Worm (Caenorhabditis elegans) whole organism, midembryonic: ENCODE measurements around the gene T09F5.1.
"Not testable (repeated sequence)": the region's sequence is repeated elsewhere in the genome, so short reads cannot be mapped to it uniquely, and the experiment has no call there.

Source experiments
- T22C8.4 ChIP-seq: fragments of 200-800 bp; sonication (Bioruptor generic); IDR thresholded peaks from 2 replicates; pipeline ENCODE4 v1.3.6; 2022; ENCODE audit warnings: missing genetic modification characterization, missing compliant biosample characterization
- cog-1 ChIP-seq: sonication (generic microtip); optimal IDR thresholded peaks from 2 replicates; lab custom pipeline; 2016; ENCODE audit warnings: missing genetic modification characterization, missing compliant biosample characterization
- flt-1 ChIP-seq: fragments of 200-800 bp; sonication (Bioruptor generic); IDR thresholded peaks from 2 replicates; pipeline ENCODE4 v1.3.6; 2022; ENCODE audit warnings: missing genetic modification characterization, missing compliant biosample characterization
- klf-2 ChIP-seq: fragments of 200-800 bp; sonication (Bioruptor generic); conservative IDR thresholded peaks from 2 replicates; pipeline ENCODE4 v1.3.6; 2022; ENCODE audit warnings: missing genetic modification reagents, missing genetic modification characterization, missing compliant biosample characterization
- med-1 ChIP-seq: sonication (generic microtip); optimal IDR thresholded peaks from 2 replicates; lab custom pipeline; 2017; ENCODE audit warnings: missing genetic modification characterization, mild to moderate bottlenecking, missing compliant biosample characterization, antibody characterized with exemption, missing genetic modification reagents; ENCODE audit not compliant: insufficient read depth
- ref-1 ChIP-seq: fragments of 200-800 bp; sonication (Bioruptor generic); conservative IDR thresholded peaks from 2 replicates; pipeline ENCODE4 v1.3.6; 2022; ENCODE audit warnings: missing genetic modification reagents, missing genetic modification characterization, missing compliant biosample characterization
- tab-1 ChIP-seq: fragments of 200-800 bp; sonication (Bioruptor generic); IDR thresholded peaks from 2 replicates; pipeline ENCODE4 v1.3.6; 2022; ENCODE audit warnings: missing genetic modification characterization, missing compliant biosample characterization
- ztf-23 ChIP-seq: fragments of 200-800 bp; sonication (Bioruptor generic); IDR thresholded peaks from 2 replicates; pipeline ENCODE4 v1.3.6; 2022; ENCODE audit warnings: missing genetic modification reagents, missing genetic modification characterization, missing compliant biosample characterization
- ztf-29 ChIP-seq: fragments of 200-800 bp; sonication (Bioruptor generic); IDR thresholded peaks from 2 replicates; pipeline ENCODE4 v1.3.6; 2022; ENCODE audit warnings: missing genetic modification reagents, missing genetic modification characterization, missing compliant biosample characterization

Gene T09F5.1

ce11 chrV:15148800-15149199 lies at the start of gene T09F5.1:
TSS of gene T09F5.1 (plus strand) at chrV:15149100.
- TF ChIP-seq ref-1 (GFP tag; lab: Robert Waterston, UW) (no peak), T22C8.4 (GFP tag; lab: Robert Waterston, UW) (no peak)

- TF ChIP-seq cog-1 (tag; lab: Kevin White, UChicago), result no peak
- no peak for TF ChIP-seq tab-1 (GFP tag; lab: Robert Waterston, UW)
- no peak for TF ChIP-seq klf-2 (GFP tag; lab: Robert Waterston, UW)
- TF ChIP-seq med-1, result no peak
- TF ChIP-seq ztf-29 (GFP tag; lab: Robert Waterston, UW), result no peak
- TF ChIP-seq ztf-23 (GFP tag; lab: Robert Waterston, UW), result no peak
- no peak for TF ChIP-seq ref-1 (GFP tag; lab: Robert Waterston, UW)
- TF ChIP-seq T22C8.4 (GFP tag; lab: Robert Waterston, UW), result no peak
- no peak for TF ChIP-seq flt-1
Measured at ce11 chrV:15099447-15099846, 49.5 kb upstream of the T09F5.1 start, which contains the start of gene C01G10.1. TSS of gene C01G10.1 (plus strand) at chrV:15099747.

ce11 chrV:15105893-15106598 lies 42.9 kb upstream of the T09F5.1 start, which contains the start of gene C01G10.14:
TSS of gene C01G10.14 (minus strand) at chrV:15105943.
- TF ChIP-seq ztf-29 (GFP tag; lab: Robert Waterston, UW); ztf-23 (GFP tag; lab: Robert Waterston, UW); med-1: not testable (repeated sequence)

ce11 chrV:15109260-15109659 lies 39.6 kb upstream of the T09F5.1 start, which contains the start of gene Y75B12A.2:
TSS of gene Y75B12A.2 (plus strand) at chrV:15109560.
- TF ChIP-seq ref-1 (GFP tag; lab: Robert Waterston, UW) (no peak), med-1 (no peak), ztf-23 (GFP tag; lab: Robert Waterston, UW) (no peak), tab-1 (GFP tag; lab: Robert Waterston, UW) (no peak), T22C8.4 (GFP tag; lab: Robert Waterston, UW) (no peak), cog-1 (tag; lab: Kevin White, UChicago) (no peak), ztf-29 (GFP tag; lab: Robert Waterston, UW) (no peak), flt-1 (no peak), klf-2 (GFP tag; lab: Robert Waterston, UW) (no peak)

- TF ChIP-seq med-1, result no peak
- no peak for TF ChIP-seq ztf-23 (GFP tag; lab: Robert Waterston, UW)
- no peak for TF ChIP-seq flt-1
- TF ChIP-seq T22C8.4 (GFP tag; lab: Robert Waterston, UW), result no peak
- no peak for TF ChIP-seq ref-1 (GFP tag; lab: Robert Waterston, UW)
- no peak for TF ChIP-seq klf-2 (GFP tag; lab: Robert Waterston, UW)
- TF ChIP-seq cog-1 (tag; lab: Kevin White, UChicago), result no peak
- TF ChIP-seq tab-1 (GFP tag; lab: Robert Waterston, UW), result no peak
Measured at ce11 chrV:15111660-15112059, 37.2 kb upstream of the T09F5.1 start, which contains the start of gene T01G5.7. TSS of gene T01G5.7 (plus strand) at chrV:15111960.

ce11 chrV:15113992-15114391 lies 34.9 kb upstream of the T09F5.1 start, which contains the start of gene T01G5.6:
TSS of gene T01G5.6 (minus strand) at chrV:15114092.
- TF ChIP-seq klf-2 (GFP tag; lab: Robert Waterston, UW), result no peak
- TF ChIP-seq cog-1 (tag; lab: Kevin White, UChicago), result no peak
- TF ChIP-seq ztf-23 (GFP tag; lab: Robert Waterston, UW), result no peak
- no peak for TF ChIP-seq T22C8.4 (GFP tag; lab: Robert Waterston, UW)
- no peak for TF ChIP-seq ref-1 (GFP tag; lab: Robert Waterston, UW)
- TF ChIP-seq tab-1 (GFP tag; lab: Robert Waterston, UW), result no peak
- no peak for TF ChIP-seq ztf-29 (GFP tag; lab: Robert Waterston, UW)
- TF ChIP-seq med-1, result no peak
- TF ChIP-seq flt-1, result no peak

ce11 chrV:15115968-15116367 lies 32.9 kb upstream of the T09F5.1 start, which contains the start of gene T01G5.8:
TSS of gene T01G5.8 (plus strand) at chrV:15116268.
- not testable (repeated sequence) for TF ChIP-seq tab-1, klf-2, ztf-29 (GFP tag; lab: Robert Waterston, UW)

- TF ChIP-seq ztf-29 (GFP tag; lab: Robert Waterston, UW) (no peak), T22C8.4 (GFP tag; lab: Robert Waterston, UW) (no peak), med-1 (no peak)
Measured at ce11 chrV:15119517-15119916, 29.4 kb upstream of the T09F5.1 start, which contains the start of gene flor-1. TSS of gene flor-1 (minus strand) at chrV:15119617.

ce11 chrV:15125162-15125561 lies 23.7 kb upstream of the T09F5.1 start, which contains the start of gene ugt-30:
TSS of gene ugt-30 (minus strand) at chrV:15125262.
- not testable (repeated sequence) for TF ChIP-seq flt-1; ref-1 (GFP tag; lab: Robert Waterston, UW); klf-2 (GFP tag; lab: Robert Waterston, UW)

- TF ChIP-seq T22C8.4 (GFP tag; lab: Robert Waterston, UW) (no peak), med-1 (no peak), flt-1 (no peak), ztf-29 (GFP tag; lab: Robert Waterston, UW) (no peak), ztf-23 (GFP tag; lab: Robert Waterston, UW) (no peak), tab-1 (GFP tag; lab: Robert Waterston, UW) (no peak), cog-1 (tag; lab: Kevin White, UChicago) (no peak), ref-1 (GFP tag; lab: Robert Waterston, UW) (no peak), klf-2 (GFP tag; lab: Robert Waterston, UW) (no peak)
Measured at ce11 chrV:15127413-15127812, 21.5 kb upstream of the T09F5.1 start, which contains the start of gene srj-27. TSS of gene srj-27 (minus strand) at chrV:15127513.
